Worm (Caenorhabditis elegans) whole organism, L1 larva: Measurements from ENCODE around the gene K08E7.4.
A peak's percentile ranks its signal among the peaks of the same experiment; 100 is the strongest.

ENCODE experiments used
- C16A3.4 ChIP-seq: fragments of 150-350 bp; optimal IDR thresholded peaks from 2 replicates; lab custom pipeline; 2014; ENCODE audit warnings: missing biosample characterization, missing genetic modification characterization
- C34B4.2 ChIP-seq: sonication (generic microtip); optimal IDR thresholded peaks from 2 replicates; lab custom pipeline; 2017; ENCODE audit warnings: mild to moderate bottlenecking, missing genetic modification characterization, missing compliant biosample characterization
- blmp-1 ChIP-seq: fragments of 150-350 bp; optimal IDR thresholded peaks from 2 replicates; lab custom pipeline; 2014; ENCODE audit warnings: missing biosample characterization, missing genetic modification characterization
- ceh-82 ChIP-seq, 3 experiments: fragments of 150-350 bp in 1 of 3; sonication (generic microtip) in 2 of 3; optimal IDR thresholded peaks; 2 replicates each; lab custom pipeline; 2014 to 2017; ENCODE audit warnings: missing biosample characterization in 3 of 3, missing genetic modification characterization in 3 of 3
- ceh-88 ChIP-seq: fragments of 200-800 bp; sonication (Bioruptor generic); IDR thresholded peaks from 2 replicates; pipeline ENCODE4 v1.3.6; 2022; ENCODE audit warnings: missing genetic modification characterization, missing compliant biosample characterization
- dpl-1 ChIP-seq, 3 experiments: fragments of 150-350 bp in 2 of 3; sonication (generic microtip) in 1 of 3; optimal IDR thresholded peaks; 2 replicates each; lab custom pipeline; 2014 to 2017; ENCODE audit warnings: missing biosample characterization in 3 of 3, missing genetic modification characterization in 3 of 3, missing genetic modification reagents in 3 of 3
- dsc-1 ChIP-seq: sonication (generic microtip); optimal IDR thresholded peaks from 2 replicates; lab custom pipeline; 2016; ENCODE audit warnings: mild to moderate bottlenecking, missing genetic modification characterization, missing compliant biosample characterization
- efl-1 ChIP-seq, 4 experiments: fragments of 150-350 bp; optimal IDR thresholded peaks in 3 of 4; peaks in 1 of 4; 1 replicate in 1 of 4; 2 replicates in 3 of 4; lab custom pipeline; 2014; ENCODE audit warnings: missing biosample characterization in 2 of 4, missing genetic modification characterization in 2 of 4, missing genetic modification reagents in 2 of 4
- egl-13 ChIP-seq: sonication (generic microtip); optimal IDR thresholded peaks from 2 replicates; lab custom pipeline; 2016; ENCODE audit warnings: missing genotype, missing genetic modification reagents, missing genetic modification characterization, missing compliant biosample characterization
- elt-2 ChIP-seq: sonication (generic microtip); optimal IDR thresholded peaks from 2 replicates; lab custom pipeline; 2016; ENCODE audit warnings: missing genetic modification characterization, mild to moderate bottlenecking, inconsistent platforms, missing compliant biosample characterization, missing genetic modification reagents
- fkh-4 ChIP-seq: sonication (generic microtip); optimal IDR thresholded peaks from 2 replicates; lab custom pipeline; 2016; ENCODE audit warnings: missing compliant biosample characterization, missing genetic modification characterization, borderline replicate concordance
- fkh-8 ChIP-seq: sonication (generic microtip); optimal IDR thresholded peaks from 2 replicates; lab custom pipeline; 2016; ENCODE audit warnings: mild to moderate bottlenecking, missing genetic modification characterization, missing compliant biosample characterization
- fos-1 ChIP-seq: fragments of 150-350 bp; optimal IDR thresholded peaks from 2 replicates; lab custom pipeline; 2014; ENCODE audit warnings: missing biosample characterization, missing genetic modification characterization
- hlh-17 ChIP-seq: fragments of 200-800 bp; sonication (Bioruptor generic); optimal IDR thresholded peaks from 2 replicates; lab custom pipeline; 2018; ENCODE audit warnings: missing genetic modification characterization, mild to moderate bottlenecking, missing compliant biosample characterization, moderate library complexity, borderline replicate concordance
- hpl-2 ChIP-seq: fragments of 150-350 bp; optimal IDR thresholded peaks from 2 replicates; lab custom pipeline; 2014; ENCODE audit warnings: missing biosample characterization, missing genetic modification reagents, missing genetic modification characterization
- jun-1 ChIP-seq: fragments of 150-350 bp; optimal IDR thresholded peaks from 2 replicates; lab custom pipeline; 2014; ENCODE audit warnings: missing biosample characterization, missing genetic modification reagents, missing genetic modification characterization
- lin-14 ChIP-seq: fragments of 200-800 bp; sonication (Bioruptor generic); optimal IDR thresholded peaks from 2 replicates; lab custom pipeline; 2018; ENCODE audit warnings: mild to moderate bottlenecking, missing genetic modification characterization, moderate library complexity, missing compliant biosample characterization
- lin-15B ChIP-seq: fragments of 150-350 bp; sonication (generic microtip); optimal IDR thresholded peaks from 3 replicates; lab custom pipeline; 2014; ENCODE audit warnings: missing biosample characterization, missing genetic modification characterization
- lir-3 ChIP-seq: sonication (generic microtip); optimal IDR thresholded peaks from 2 replicates; lab custom pipeline; 2016; ENCODE audit warnings: mild to moderate bottlenecking, missing genetic modification characterization, moderate library complexity, missing compliant biosample characterization; ENCODE audit not compliant: poor library complexity
- mef-2 ChIP-seq: fragments of 150-350 bp; optimal IDR thresholded peaks from 2 replicates; lab custom pipeline; 2014; ENCODE audit warnings: missing biosample characterization, missing genetic modification characterization
- mep-1 ChIP-seq: fragments of 150-350 bp; optimal IDR thresholded peaks from 2 replicates; lab custom pipeline; 2014; ENCODE audit warnings: missing biosample characterization, missing genetic modification characterization
- nhr-237 ChIP-seq: fragments of 150-350 bp; optimal IDR thresholded peaks from 2 replicates; lab custom pipeline; 2014; ENCODE audit warnings: missing biosample characterization, missing genetic modification characterization
- nhr-85 ChIP-seq: sonication (generic microtip); peaks from one replicate; lab custom pipeline; 2016; ENCODE audit warnings: missing genetic modification characterization, inconsistent platforms, missing compliant biosample characterization
- pax-3 ChIP-seq: fragments of 200-800 bp; sonication (Bioruptor generic); optimal IDR thresholded peaks from 2 replicates; lab custom pipeline; 2018; ENCODE audit warnings: mild to moderate bottlenecking, missing genetic modification characterization, moderate library complexity, missing compliant biosample characterization
- snu-23 ChIP-seq: sonication (generic microtip); optimal IDR thresholded peaks from 2 replicates; lab custom pipeline; 2016; ENCODE audit warnings: missing genetic modification characterization, missing compliant biosample characterization
- sox-4 ChIP-seq: sonication (generic microtip); optimal IDR thresholded peaks from 2 replicates; lab custom pipeline; 2016; ENCODE audit warnings: missing genetic modification characterization, missing compliant biosample characterization
- sup-37 ChIP-seq: fragments of 200-800 bp; sonication (Bioruptor generic); optimal IDR thresholded peaks from 2 replicates; lab custom pipeline; 2018; ENCODE audit warnings: mild to moderate bottlenecking, missing genetic modification characterization, missing compliant biosample characterization
- tlp-1 ChIP-seq: fragments of 150-350 bp; optimal IDR thresholded peaks from 2 replicates; lab custom pipeline; 2014; ENCODE audit warnings: missing biosample characterization, missing genetic modification characterization
- unc-130 ChIP-seq: fragments of 150-350 bp; optimal IDR thresholded peaks from 2 replicates; lab custom pipeline; 2017; ENCODE audit warnings: missing biosample characterization, missing genetic modification characterization, inconsistent platforms
- unc-62 ChIP-seq: fragments of 150-350 bp; optimal IDR thresholded peaks from 2 replicates; lab custom pipeline; 2014; ENCODE audit warnings: missing biosample characterization, missing genetic modification reagents, missing genetic modification characterization
- zip-4 ChIP-seq: fragments of 200-800 bp; sonication (Bioruptor generic); optimal IDR thresholded peaks from 2 replicates; lab custom pipeline; 2018; ENCODE audit warnings: mild to moderate bottlenecking, missing genetic modification characterization, moderate library complexity, missing compliant biosample characterization
- ztf-11 ChIP-seq, 2 experiments: sonication (generic microtip); optimal IDR thresholded peaks; 2 replicates each; lab custom pipeline; 2016 to 2017; ENCODE audit warnings: missing genetic modification characterization in 2 of 2, missing biosample characterization in 1 of 2, missing compliant biosample characterization in 1 of 2

Gene K08E7.4

DNA sequence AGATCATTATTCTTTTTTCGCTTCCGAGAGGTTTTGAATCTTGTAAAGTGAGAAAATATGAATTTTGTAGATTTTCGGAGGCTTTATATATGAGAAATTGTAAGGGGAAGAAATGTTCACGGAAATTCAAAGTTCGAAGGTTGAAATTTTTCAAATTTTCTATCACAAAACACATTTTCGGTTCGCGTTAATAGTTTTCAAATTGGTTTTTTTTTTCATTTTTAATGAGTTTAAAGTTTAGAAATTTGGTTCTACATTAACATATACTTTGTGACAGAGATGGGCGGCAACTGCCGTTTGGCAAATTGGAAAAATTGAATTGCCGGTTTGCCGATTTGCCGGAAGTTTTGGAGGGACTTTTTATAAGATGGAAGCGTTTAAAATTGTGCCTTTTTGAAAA, at the start of gene K08E7.4:
TSS of gene K08E7.4 (minus strand) at position 101 of the 400 bp plus-strand sequence.
- no peak for TF ChIP-seq blmp-1
- TF ChIP-seq unc-62 (GFP tag; lab: Kevin White, UChicago), result no peak
- no peak for TF ChIP-seq C16A3.4 (tag; lab: Kevin White, UChicago)
- TF ChIP-seq nhr-85 (tag; lab: Kevin White, UChicago), result no peak
- TF ChIP-seq fkh-4 (tag; lab: Kevin White, UChicago), result no peak

DNA sequence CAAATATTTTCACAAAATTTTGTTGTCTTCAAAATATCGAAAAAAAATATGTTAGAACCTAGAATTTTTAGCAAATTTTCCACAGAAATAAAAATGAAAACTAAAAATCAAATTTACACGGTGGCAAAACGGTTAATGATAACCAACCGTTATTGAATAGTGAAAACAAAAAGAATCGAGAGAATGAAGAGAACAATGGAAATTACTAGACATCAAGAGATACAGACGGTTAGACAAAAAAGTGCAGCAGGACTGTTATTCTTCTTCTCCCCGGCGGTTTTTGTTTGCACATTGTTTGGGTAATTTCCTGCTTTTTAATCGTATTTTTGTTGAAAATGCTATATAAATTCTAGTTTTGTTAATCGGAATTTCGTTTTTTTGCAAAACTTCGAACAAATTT, 47.9 kb upstream of the K08E7.4 start:
- no peak for TF ChIP-seq ceh-82 (tag; optimal IDR thresholded peaks at IDR 0.05; lab: Kevin White, UChicago)
- peak; percentile 54 for TF ChIP-seq blmp-1

- TF ChIP-seq jun-1 (tag; lab: Kevin White, UChicago) (no peak), elt-2 (tag; lab: Kevin White, UChicago) (no peak), egl-13 (tag; lab: Kevin White, UChicago) (no peak), ceh-88 (no peak), hlh-17 (GFP tag; lab: Kevin White, UChicago) (no peak), tlp-1 (no peak), pax-3 (no peak), unc-130 (tag; lab: Kevin White, UChicago) (no peak), fos-1 (no peak), sox-4 (tag; lab: Kevin White, UChicago) (no peak), dsc-1 (tag; lab: Kevin White, UChicago) (no peak), mef-2 (tag; lab: Kevin White, UChicago) (no peak)
Measured at ce11 chrIV:12617934-12618333, 47.0 kb upstream of the K08E7.4 start.

ce11 chrIV:12616943-12617689, 46.2 kb upstream of the K08E7.4 start:
- no peak for TF ChIP-seq hpl-2 (GFP tag; lab: Kevin White, UChicago)
- no peak for TF ChIP-seq zip-4 (GFP tag; lab: Kevin White, UChicago)
- TF ChIP-seq fkh-8 (tag; lab: Kevin White, UChicago), result peak; percentile 3
- TF ChIP-seq fkh-4 (tag; lab: Kevin White, UChicago), result no peak
- TF ChIP-seq snu-23, result peak; percentile 0
- TF ChIP-seq sox-4 (tag; lab: Kevin White, UChicago), result no peak
- peak; percentile 71 for TF ChIP-seq lin-14 (GFP tag; lab: Kevin White, UChicago)
- TF ChIP-seq nhr-237 (tag; lab: Kevin White, UChicago), result no peak
- TF ChIP-seq dpl-1 (GFP tag; optimal IDR thresholded peaks at IDR 0.05; lab: Kevin White, UChicago), result peak in 1 of 3 experiments; percentile 5
- no peak for TF ChIP-seq dsc-1 (tag; lab: Kevin White, UChicago)
- no peak for TF ChIP-seq lir-3 (tag; lab: Kevin White, UChicago)
- no peak for TF ChIP-seq C34B4.2 (tag; lab: Kevin White, UChicago)
- no peak for TF ChIP-seq lin-15B (tag; lab: Kevin White, UChicago)
- no peak for TF ChIP-seq mep-1
- TF ChIP-seq ztf-11 (tag; optimal IDR thresholded peaks at IDR 0.05; lab: Kevin White, UChicago), result no peak
- TF ChIP-seq hlh-17 (GFP tag; lab: Kevin White, UChicago), result no peak
- TF ChIP-seq efl-1 (optimal IDR thresholded peaks at IDR 0.05; lab: Kevin White, UChicago), result no peak
- TF ChIP-seq efl-1 (GFP tag; optimal IDR thresholded peaks at IDR 0.05 in 1 of 2; lab: Kevin White, UChicago), result peak in 1 of 2 experiments; percentile 39
- TF ChIP-seq sup-37, result no peak
- TF ChIP-seq ceh-82 (tag; optimal IDR thresholded peaks at IDR 0.05; lab: Kevin White, UChicago), result peak in 1 of 3 experiments; percentile 8
- TF ChIP-seq, all 84 proteins: peak for 6
